Worm (Caenorhabditis elegans) whole organism, L2 larva: Measurements from ENCODE around the gene F59A6.11.

Experiments
- ZK546.5 ChIP-seq: sonication (generic microtip); optimal IDR thresholded peaks from 2 replicates; lab custom pipeline; 2017; ENCODE audit warnings: missing biosample characterization, missing genetic modification characterization
- alr-1 ChIP-seq: fragments of 150-350 bp; optimal IDR thresholded peaks from 2 replicates; lab custom pipeline; 2014; ENCODE audit warnings: missing biosample characterization, missing genetic modification characterization
- aly-2 ChIP-seq: fragments of 150-350 bp; optimal IDR thresholded peaks from 2 replicates; lab custom pipeline; 2014; ENCODE audit warnings: missing biosample characterization, missing genetic modification characterization
- ceh-82 ChIP-seq: fragments of 150-350 bp; optimal IDR thresholded peaks from 2 replicates; lab custom pipeline; 2014; ENCODE audit warnings: missing biosample characterization, missing genetic modification characterization
- crh-2 ChIP-seq: sonication (generic microtip); optimal IDR thresholded peaks from 2 replicates; lab custom pipeline; 2017; ENCODE audit warnings: missing biosample characterization, missing genetic modification characterization
- egl-27 ChIP-seq: sonication (generic microtip); optimal IDR thresholded peaks from 3 replicates; lab custom pipeline; 2017; ENCODE audit warnings: missing biosample characterization, missing genetic modification reagents, missing genetic modification characterization
- elt-1 ChIP-seq: fragments of 150-350 bp; optimal IDR thresholded peaks from 2 replicates; lab custom pipeline; 2014; ENCODE audit warnings: missing biosample characterization, missing genetic modification characterization
- elt-3 ChIP-seq: sonication (generic microtip); optimal IDR thresholded peaks from 2 replicates; lab custom pipeline; 2017; ENCODE audit warnings: missing biosample characterization, missing genetic modification characterization
- lin-11 ChIP-seq: fragments of 150-350 bp; sonication (generic microtip); optimal IDR thresholded peaks from 2 replicates; lab custom pipeline; 2014; ENCODE audit warnings: missing biosample characterization, missing genetic modification characterization, inconsistent platforms, mixed read lengths
- lin-39 ChIP-seq: fragments of 150-350 bp; optimal IDR thresholded peaks from 2 replicates; lab custom pipeline; 2014; ENCODE audit warnings: missing biosample characterization, missing genetic modification reagents, missing genetic modification characterization
- mab-5 ChIP-seq: fragments of 150-350 bp; optimal IDR thresholded peaks from 2 replicates; lab custom pipeline; 2014; ENCODE audit warnings: missing biosample characterization, missing genetic modification characterization
- mdl-1 ChIP-seq, 2 experiments: fragments of 150-350 bp in 1 of 2; sonication (generic microtip) in 1 of 2; optimal IDR thresholded peaks; 2 replicates each; lab custom pipeline; 2017; ENCODE audit warnings: missing biosample characterization in 2 of 2, missing genetic modification characterization in 2 of 2
- nhr-21 ChIP-seq: fragments of 150-350 bp; optimal IDR thresholded peaks from 2 replicates; lab custom pipeline; 2014; ENCODE audit warnings: missing biosample characterization, missing genetic modification characterization
- nhr-23 ChIP-seq: fragments of 150-350 bp; optimal IDR thresholded peaks from 2 replicates; lab custom pipeline; 2014; ENCODE audit warnings: missing biosample characterization, missing genetic modification reagents, missing genetic modification characterization
- nhr-237 ChIP-seq: fragments of 150-350 bp; optimal IDR thresholded peaks from 2 replicates; lab custom pipeline; 2014; ENCODE audit warnings: missing biosample characterization, missing genetic modification characterization
- nhr-25 ChIP-seq: fragments of 150-350 bp; sonication (generic microtip); optimal IDR thresholded peaks from 3 replicates; lab custom pipeline; 2014; ENCODE audit warnings: missing biosample characterization, missing genetic modification characterization
- nhr-77 ChIP-seq: fragments of 150-350 bp; optimal IDR thresholded peaks from 2 replicates; lab custom pipeline; 2014; ENCODE audit warnings: missing biosample characterization, missing genetic modification characterization
- skn-1 ChIP-seq: sonication (generic microtip); optimal IDR thresholded peaks from 2 replicates; lab custom pipeline; 2017; ENCODE audit warnings: missing biosample characterization, missing genetic modification characterization
- sma-9 ChIP-seq, 2 experiments: fragments of 150-350 bp in 1 of 2; sonication (generic microtip) in 1 of 2; optimal IDR thresholded peaks; 2 replicates each; lab custom pipeline; 2014 to 2016; ENCODE audit warnings: missing genetic modification characterization in 2 of 2, mild to moderate bottlenecking in 1 of 2, missing biosample characterization in 1 of 2, missing compliant biosample characterization in 1 of 2, missing genetic modification reagents in 1 of 2, moderate library complexity in 1 of 2
- unc-55 ChIP-seq: fragments of 150-350 bp; sonication (generic microtip); optimal IDR thresholded peaks from 3 replicates; lab custom pipeline; 2014; ENCODE audit warnings: missing biosample characterization, missing genetic modification reagents, missing genetic modification characterization
- zag-1 ChIP-seq: fragments of 150-350 bp; optimal IDR thresholded peaks from 2 replicates; lab custom pipeline; 2014; ENCODE audit warnings: missing biosample characterization, missing genetic modification characterization
- ztf-1 ChIP-seq: fragments of 200-800 bp; sonication (Bioruptor generic); conservative IDR thresholded peaks from 2 replicates; pipeline ENCODE4 v1.3.6; 2022; ENCODE audit warnings: missing genetic modification characterization, missing compliant biosample characterization
- ztf-11 ChIP-seq: sonication (generic microtip); optimal IDR thresholded peaks from 2 replicates; lab custom pipeline; 2017; ENCODE audit warnings: missing biosample characterization, missing genetic modification characterization
- ztf-4 ChIP-seq: fragments of 150-350 bp; optimal IDR thresholded peaks from 2 replicates; lab custom pipeline; 2014; ENCODE audit warnings: missing biosample characterization, missing genetic modification characterization

F59A6.11 gene

ce11 chrII:4954099-4954959, 44.2 kb downstream of the F59A6.11 start:
- TF ChIP-seq nhr-25 (tag; lab: Kevin White, UChicago) (no peak), egl-27 (tag; lab: Kevin White, UChicago) (no peak), nhr-21 (tag; lab: Kevin White, UChicago) (no peak), ztf-11 (no peak), sma-9 (GFP tag; optimal IDR thresholded peaks at IDR 0.05; lab: Kevin White, UChicago) (no peak), sma-9 (tag; optimal IDR thresholded peaks at IDR 0.05; lab: Kevin White, UChicago) (no peak), nhr-23 (tag; lab: Kevin White, UChicago) (no peak), ZK546.5 (tag; lab: Kevin White, UChicago) (no peak), crh-2 (tag; lab: Kevin White, UChicago) (no peak), nhr-237 (tag; lab: Kevin White, UChicago) (no peak)
- TF ChIP-seq, all 48 proteins: peak for 0

- TF ChIP-seq elt-1 (tag; lab: Kevin White, UChicago) = no peak
Measured at ce11 chrII:4953289-4953688, 45.3 kb downstream of the F59A6.11 start, which contains the start of gene ndx-3. Gene ndx-3, plus strand, starts transcription at chrII:4953589.

ce11 chrII:4949380-4949950, 49.1 kb downstream of the F59A6.11 start, which contains the start of the genes try-1 and zyg-12:
Gene try-1, minus strand, starts transcription at chrII:4949527.
Gene zyg-12, plus strand, starts transcription at chrII:4949900.
- TF ChIP-seq zag-1 (tag; lab: Kevin White, UChicago) (no peak), mab-5 (tag; lab: Kevin White, UChicago) (no peak), nhr-77 (tag; lab: Kevin White, UChicago) (no peak), ztf-4 (tag; lab: Kevin White, UChicago) (no peak), ztf-1 (GFP tag; lab: Robert Waterston, UW) (no peak), nhr-237 (tag; lab: Kevin White, UChicago) (no peak), lin-39 (tag; lab: Kevin White, UChicago) (no peak), aly-2 (tag; lab: Kevin White, UChicago) (no peak), lin-11 (tag; lab: Kevin White, UChicago) (no peak), mdl-1 (tag; optimal IDR thresholded peaks at IDR 0.05; lab: Kevin White, UChicago) (no peak), ZK546.5 (tag; lab: Kevin White, UChicago) (no peak), nhr-23 (tag; lab: Kevin White, UChicago) (no peak), elt-3 (tag; lab: Kevin White, UChicago) (no peak), unc-55 (GFP tag; lab: Kevin White, UChicago) (no peak), sma-9 (GFP tag; optimal IDR thresholded peaks at IDR 0.05; lab: Kevin White, UChicago) (no peak), sma-9 (tag; optimal IDR thresholded peaks at IDR 0.05; lab: Kevin White, UChicago) (no peak), alr-1 (tag; lab: Kevin White, UChicago) (no peak), ztf-11 (no peak)

ce11 chrII:4948118-4948517, 50.4 kb downstream of the F59A6.11 start:
- TF ChIP-seq ceh-82 (tag; lab: Kevin White, UChicago) (no peak), nhr-21 (tag; lab: Kevin White, UChicago) (no peak), skn-1 (no peak)
